Worm (Caenorhabditis elegans): ENCODE data around the gene C49F8.1.

C49F8.1 gene

ce11 chrX:13323697-13324096 is 41.1 kb downstream of the C49F8.1 start:
- TF ChIP-seq efl-1 (optimal IDR thresholded peaks at IDR 0.05) (no peak), efl-1 (GFP tag; optimal IDR thresholded peaks at IDR 0.05 in 1 of 2) (peak in 1 of 2 experiments; percentile 74), efl-3 (GFP tag; optimal IDR thresholded peaks at IDR 0.05) (no peak), nhr-12 (tag; optimal IDR thresholded peaks at IDR 0.05) (no peak), pax-3 (tag; optimal IDR thresholded peaks at IDR 0.05) (no peak), ceh-63 (GFP tag; optimal IDR thresholded peaks at IDR 0.05) (peak; percentile 41), lir-3 (tag; optimal IDR thresholded peaks at IDR 0.05; ENCODE audit: poor library complexity) (no peak), nhr-85 (tag) (peak; percentile 59), lin-14 (GFP tag; optimal IDR thresholded peaks at IDR 0.05) (peak; percentile 10)

- TF ChIP-seq nhr-85 (tag) (peak; percentile 68), lin-14 (GFP tag; optimal IDR thresholded peaks at IDR 0.05) (no peak), nhr-12 (tag; optimal IDR thresholded peaks at IDR 0.05) (no peak), mab-9 (GFP tag; IDR thresholded peaks at IDR 0.05) (no peak), ztf-11 (tag; optimal IDR thresholded peaks at IDR 0.05) (no peak), nhr-84 (tag; optimal IDR thresholded peaks at IDR 0.05) (no peak), elt-3 (tag; optimal IDR thresholded peaks at IDR 0.05) (peak in 1 of 6 experiments; percentile 32), nhr-19 (GFP tag; conservative IDR thresholded peaks at IDR 0.05) (no peak), swsn-7 (tag; optimal IDR thresholded peaks at IDR 0.05) (no peak), rnt-1 (tag; optimal IDR thresholded peaks at IDR 0.05) (no peak), dsc-1 (tag; optimal IDR thresholded peaks at IDR 0.05) (no peak), F16B12.6 (tag; optimal IDR thresholded peaks at IDR 0.05) (no peak), mep-1 (tag; optimal IDR thresholded peaks at IDR 0.05) (no peak), aha-1 (tag; optimal IDR thresholded peaks at IDR 0.05) (no peak), mdl-1 (tag; optimal IDR thresholded peaks at IDR 0.05) (peak in 1 of 2 experiments; percentile 16), nhr-71 (tag; optimal IDR thresholded peaks at IDR 0.05) (peak; percentile 24), Y116A8C.19 (tag; optimal IDR thresholded peaks at IDR 0.05; ENCODE audit: borderline replicate concordance) (no peak), C34B4.2 (tag; optimal IDR thresholded peaks at IDR 0.05) (no peak), grh-1 (GFP tag; IDR thresholded peaks at IDR 0.05) (no peak), nhr-76 (tag; optimal IDR thresholded peaks at IDR 0.05) (no peak), unc-30 (tag; optimal IDR thresholded peaks at IDR 0.05) (no peak), vab-15 (tag; optimal IDR thresholded peaks at IDR 0.05) (no peak), nhr-90 (tag; optimal IDR thresholded peaks at IDR 0.05; ENCODE audit: poor library complexity) (no peak), blmp-1 (tag; optimal IDR thresholded peaks at IDR 0.05) (peak; percentile 73), hlh-4 (tag; optimal IDR thresholded peaks at IDR 0.05) (no peak), nhr-237 (tag; optimal IDR thresholded peaks at IDR 0.05) (no peak), irx-1 (tag; optimal IDR thresholded peaks at IDR 0.05) (no peak), fkh-4 (tag; optimal IDR thresholded peaks at IDR 0.05; ENCODE audit: borderline replicate concordance) (no peak), mef-2 (tag; optimal IDR thresholded peaks at IDR 0.05) (no peak), pax-3 (tag; optimal IDR thresholded peaks at IDR 0.05) (no peak), egl-27 (tag; optimal IDR thresholded peaks at IDR 0.05) (no peak), elt-2 (tag; optimal IDR thresholded peaks at IDR 0.05) (no peak), isw-1 (GFP tag; IDR thresholded peaks at IDR 0.05) (no peak), pqm-1 (tag; optimal IDR thresholded peaks at IDR 0.05) (no peak), pag-3 (tag; optimal IDR thresholded peaks at IDR 0.05; ENCODE audit: borderline replicate concordance, insufficient read depth) (no peak), nhr-28 (tag; optimal IDR thresholded peaks at IDR 0.05) (no peak), nhr-20 (tag; optimal IDR thresholded peaks at IDR 0.05) (peak; percentile 26), lsy-2 (tag; optimal IDR thresholded peaks at IDR 0.05) (no peak), jun-1 (tag; optimal IDR thresholded peaks at IDR 0.05) (no peak), unc-98 (GFP tag; IDR thresholded peaks at IDR 0.05) (no peak), lin-35 (GFP tag; optimal IDR thresholded peaks at IDR 0.05) (peak in 1 of 2 experiments; percentile 16), hpl-2 (GFP tag; optimal IDR thresholded peaks at IDR 0.05) (no peak), efl-1 (optimal IDR thresholded peaks at IDR 0.05) (no peak), efl-1 (GFP tag; optimal IDR thresholded peaks at IDR 0.05 in 1 of 2) (no peak), alr-1 (tag; optimal IDR thresholded peaks at IDR 0.05; ENCODE audit: borderline replicate concordance) (no peak), sup-37 (GFP tag; optimal IDR thresholded peaks at IDR 0.05) (no peak)
Measured at ce11 chrX:13322886-13323285, 41.9 kb downstream of the C49F8.1 start, which contains the start of gene F46G10.2. Gene F46G10.2 (plus strand): TSS chrX:13322963.

All from whole organism, L1 larva.